Worm (Caenorhabditis elegans) whole organism, early embryonic: ENCODE measurements around the gene mrps-31.

Experiments used
- B0310.2 ChIP-seq: sonication (generic microtip); optimal IDR thresholded peaks from 2 replicates; lab custom pipeline; 2016; ENCODE audit warnings: mild to moderate bottlenecking, missing genetic modification characterization, missing compliant biosample characterization
- F13C5.2 ChIP-seq: sonication (generic microtip); optimal IDR thresholded peaks from 2 replicates; lab custom pipeline; 2017; ENCODE audit warnings: mild to moderate bottlenecking, missing genetic modification characterization, inconsistent platforms, missing compliant biosample characterization
- aly-1 ChIP-seq: sonication (generic microtip); optimal IDR thresholded peaks from 2 replicates; lab custom pipeline; 2016; ENCODE audit warnings: missing genetic modification characterization, missing compliant biosample characterization
- ama-1 ChIP-seq: fragments of 150-350 bp; optimal IDR thresholded peaks from 2 replicates; lab custom pipeline; 2014
- ceh-36 ChIP-seq: sonication (generic microtip); optimal IDR thresholded peaks from 2 replicates; lab custom pipeline; 2016; ENCODE audit warnings: missing genetic modification characterization, inconsistent platforms, missing compliant biosample characterization
- ets-7 ChIP-seq: sonication (generic microtip); optimal IDR thresholded peaks from 2 replicates; lab custom pipeline; 2016; ENCODE audit warnings: missing genotype, missing genetic modification characterization, missing compliant biosample characterization
- flt-1 ChIP-seq: fragments of 200-800 bp; sonication (Bioruptor generic); IDR thresholded peaks from 2 replicates; pipeline ENCODE4 v1.3.6; 2022; ENCODE audit warnings: missing genetic modification characterization, missing compliant biosample characterization
- hmg-4 ChIP-seq: fragments of 200-800 bp; sonication (Bioruptor generic); optimal IDR thresholded peaks from 2 replicates; lab custom pipeline; 2018; ENCODE audit warnings: mild to moderate bottlenecking, missing genetic modification characterization, missing compliant biosample characterization
- hnd-1 ChIP-seq: sonication (generic microtip); optimal IDR thresholded peaks from 2 replicates; lab custom pipeline; 2016; ENCODE audit warnings: missing genetic modification characterization, missing compliant biosample characterization
- pes-1 ChIP-seq: fragments of 200-800 bp; sonication (Bioruptor generic); IDR thresholded peaks from 2 replicates; pipeline ENCODE4 v1.3.6; 2022; ENCODE audit warnings: missing genetic modification reagents, missing genetic modification characterization, missing compliant biosample characterization
- sea-1 ChIP-seq: fragments of 200-800 bp; sonication (Bioruptor generic); conservative IDR thresholded peaks from 2 replicates; pipeline ENCODE4 v1.3.6; 2022; ENCODE audit warnings: missing genetic modification characterization, missing compliant biosample characterization
- tbx-11 ChIP-seq: fragments of 200-800 bp; sonication (Bioruptor generic); IDR thresholded peaks from 2 replicates; pipeline ENCODE4 v1.3.6; 2022; ENCODE audit warnings: missing genetic modification characterization, missing compliant biosample characterization
- tbx-37 ChIP-seq: fragments of 200-800 bp; sonication (Bioruptor generic); conservative IDR thresholded peaks from 2 replicates; pipeline ENCODE4 v1.3.6; 2022; ENCODE audit warnings: missing genetic modification reagents, missing genetic modification characterization, missing compliant biosample characterization
- tra-4 ChIP-seq: sonication (generic microtip); optimal IDR thresholded peaks from 2 replicates; lab custom pipeline; 2017; ENCODE audit warnings: missing genetic modification characterization, missing compliant biosample characterization

- TF ChIP-seq sea-1: no peak
- no peak for TF ChIP-seq hnd-1 (tag; lab: Kevin White, UChicago)
- TF ChIP-seq ama-1 (lab: Kevin White, UChicago): no peak
- no peak for TF ChIP-seq hmg-4 (GFP tag; lab: Kevin White, UChicago)
- no peak for TF ChIP-seq pes-1
- no peak for TF ChIP-seq tbx-37 (GFP tag; lab: Robert Waterston, UW)
- TF ChIP-seq tbx-11 (GFP tag; lab: Robert Waterston, UW): no peak
- no peak for TF ChIP-seq tra-4 (tag; lab: Kevin White, UChicago)
- no peak for TF ChIP-seq F13C5.2 (tag; lab: Kevin White, UChicago)
- no peak for TF ChIP-seq ceh-36 (tag; lab: Kevin White, UChicago)
- TF ChIP-seq flt-1 (GFP tag; lab: Robert Waterston, UW): no peak
- TF ChIP-seq B0310.2 (tag; lab: Kevin White, UChicago): no peak
- TF ChIP-seq aly-1 (tag; lab: Kevin White, UChicago): no peak
- TF ChIP-seq ets-7 (tag; lab: Kevin White, UChicago): no peak
Measured at ce11 chrIII:3644075-3644474, 13.9 kb upstream of the mrps-31 start, which contains the start of gene unc-93.
